Fruit fly (Drosophila melanogaster): ENCODE results near the gene Hsp23.

Hsp23 gene

DNA sequence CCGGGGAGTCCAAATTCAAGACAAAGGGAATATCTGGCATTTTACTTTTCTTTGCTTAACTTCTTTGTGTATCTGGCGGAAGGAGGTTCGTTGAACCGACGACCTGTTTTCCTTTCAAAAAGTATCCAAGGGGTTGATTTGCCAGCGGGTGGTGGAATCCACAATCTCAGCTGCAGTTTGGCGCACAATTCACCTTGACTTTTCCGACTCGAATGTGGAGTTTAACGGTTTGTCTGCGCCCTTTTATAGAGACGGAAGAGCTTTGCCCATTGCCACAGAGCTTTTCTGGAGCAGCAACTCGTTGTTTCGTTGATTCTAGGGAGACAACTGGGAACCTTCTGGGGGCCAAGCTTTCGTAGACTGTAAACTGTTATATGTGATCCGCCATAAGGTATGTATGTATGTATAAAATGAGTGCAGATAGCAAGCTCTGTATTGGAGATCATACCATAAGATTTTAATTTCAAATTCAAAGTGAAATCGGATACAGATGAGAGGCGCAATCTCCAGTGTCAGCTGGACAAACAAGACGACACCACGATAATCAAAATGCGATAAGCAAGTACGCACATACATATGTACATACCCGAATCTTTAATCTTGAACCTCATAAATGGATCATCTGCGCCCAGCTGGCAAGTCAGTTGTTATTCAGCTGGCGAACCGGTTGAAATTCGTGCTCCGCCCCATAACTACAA is 9.3 kb upstream of the Hsp23 start, which contains the start of the genes Hsp67Bc, CG4456 and Hsp22 (continued):
- TF ChIP-seq acj6 (GFP tag; optimal IDR thresholded peaks at IDR 0.05) (no peak), Eip78C (GFP tag) (peak; percentile 58), pdm3 (GFP tag; optimal IDR thresholded peaks at IDR 0.05) (no peak), CG8632 (GFP tag; optimal IDR thresholded peaks at IDR 0.05) (no peak), CG3919 (GFP tag; optimal IDR thresholded peaks at IDR 0.05) (no peak), Blimp-1 (GFP tag; optimal IDR thresholded peaks at IDR 0.05) (no peak), vri (GFP tag; optimal IDR thresholded peaks at IDR 0.05) (no peak), CG3032 (tag; optimal IDR thresholded peaks at IDR 0.05) (no peak)

- peak; percentile 50 for TF ChIP-seq fd59A (GFP tag; optimal IDR thresholded peaks at IDR 0.05)
- TF ChIP-seq CG16779 (tag; optimal IDR thresholded peaks at IDR 0.05) = peak; percentile 72
- peak; percentile 20 for TF ChIP-seq fkh (GFP tag; optimal IDR thresholded peaks at IDR 0.05)
- TF ChIP-seq CG34406 (GFP tag; optimal IDR thresholded peaks at IDR 0.05) = peak; percentile 79
- peak; percentile 90 for TF ChIP-seq CG15336 (GFP tag; IDR thresholded peaks at IDR 0.05)
- TF ChIP-seq CG3919 (GFP tag; optimal IDR thresholded peaks at IDR 0.05) = peak; percentile 86
- TF ChIP-seq CG1621 (tag; optimal IDR thresholded peaks at IDR 0.05) = peak; percentile 31
- peak; percentile 72 for TF ChIP-seq CG6808 (GFP tag; optimal IDR thresholded peaks at IDR 0.05)
- peak; percentile 83 for TF ChIP-seq CG6276 (GFP tag; optimal IDR thresholded peaks at IDR 0.05)
- peak; percentile 84 for TF ChIP-seq Hr4 (GFP tag; optimal IDR thresholded peaks at IDR 0.05)
- peak; percentile 68 for TF ChIP-seq cyc (GFP tag; optimal IDR thresholded peaks at IDR 0.05)
- TF ChIP-seq achi (GFP tag; optimal IDR thresholded peaks at IDR 0.05) = peak; percentile 83
- TF ChIP-seq CG8632 (GFP tag; optimal IDR thresholded peaks at IDR 0.05) = peak; percentile 77
- TF ChIP-seq CG3032 (tag; optimal IDR thresholded peaks at IDR 0.05) = peak; percentile 62
- peak; percentile 84 for TF ChIP-seq Smox (GFP tag; optimal IDR thresholded peaks at IDR 0.05)
- TF ChIP-seq CG31627 (GFP tag; optimal IDR thresholded peaks at IDR 0.05) = peak; percentile 43
- TF ChIP-seq Sox14 (GFP tag; optimal IDR thresholded peaks at IDR 0.05) = peak; percentile 69
- TF ChIP-seq eg (GFP tag; IDR thresholded peaks at IDR 0.05) = peak; percentile 86
- TF ChIP-seq esn (GFP tag; optimal IDR thresholded peaks at IDR 0.05) = peak; percentile 83
- peak; percentile 81 for TF ChIP-seq topi (GFP tag; optimal IDR thresholded peaks at IDR 0.05)
- peak; percentile 62 for TF ChIP-seq Lpt (GFP tag; optimal IDR thresholded peaks at IDR 0.05)
- peak; percentile 46 for TF ChIP-seq spab (GFP tag; optimal IDR thresholded peaks at IDR 0.05)
- TF ChIP-seq CG11294 (GFP tag; IDR thresholded peaks at IDR 0.05) = peak; percentile 73
- peak; percentile 78 for TF ChIP-seq OdsH (GFP tag; optimal IDR thresholded peaks at IDR 0.05)
- TF ChIP-seq Ets96B (tag; optimal IDR thresholded peaks at IDR 0.05) = peak; percentile 69
- no peak for TF ChIP-seq dsx (GFP tag; optimal IDR thresholded peaks at IDR 0.05; ENCODE audit: poor library complexity, severe bottlenecking)
- TF ChIP-seq acj6 (GFP tag; optimal IDR thresholded peaks at IDR 0.05) = peak; percentile 83
- peak; percentile 53 for TF ChIP-seq CG9139 (GFP tag; optimal IDR thresholded peaks at IDR 0.05)
- TF ChIP-seq net (GFP tag; optimal IDR thresholded peaks at IDR 0.05) = peak; percentile 64
- TF ChIP-seq CG7368 (GFP tag; optimal IDR thresholded peaks at IDR 0.05) = peak; percentile 65
- TF ChIP-seq Hr39 (GFP tag; optimal IDR thresholded peaks at IDR 0.05) = peak; percentile 36
- TF ChIP-seq Hr38 (GFP tag; optimal IDR thresholded peaks at IDR 0.05) = no peak
- peak; percentile 69 for TF ChIP-seq lz (GFP tag; optimal IDR thresholded peaks at IDR 0.05)
- TF ChIP-seq ss (GFP tag; optimal IDR thresholded peaks at IDR 0.05) = no peak
- TF ChIP-seq CG11762 (GFP tag; optimal IDR thresholded peaks at IDR 0.05; ENCODE audit: insufficient read depth) = peak; percentile 68
- TF ChIP-seq Blimp-1 (GFP tag; optimal IDR thresholded peaks at IDR 0.05) = peak; percentile 27
- peak; percentile 18 for TF ChIP-seq CG6854 (GFP tag; optimal IDR thresholded peaks at IDR 0.05)
- TF ChIP-seq Eip75B (GFP tag; optimal IDR thresholded peaks at IDR 0.05) = peak; percentile 73
- peak; percentile 72 for TF ChIP-seq pdm3 (GFP tag; optimal IDR thresholded peaks at IDR 0.05)
- peak; percentile 25 for TF ChIP-seq Eip93F (GFP tag; optimal IDR thresholded peaks at IDR 0.05)
- TF ChIP-seq CG32006 (GFP tag; optimal IDR thresholded peaks at IDR 0.05) = peak; percentile 89
- TF ChIP-seq Met (GFP tag; optimal IDR thresholded peaks at IDR 0.05) = peak; percentile 81
- peak; percentile 69 for TF ChIP-seq CG10669 (GFP tag; optimal IDR thresholded peaks at IDR 0.05)
- TF ChIP-seq Ets21C (GFP tag; optimal IDR thresholded peaks at IDR 0.05) = peak; percentile 4
Measured at dm6 chr3L:9373374-9374004, 8.2 kb upstream of the Hsp23 start.
